Worm (Caenorhabditis elegans) whole organism, dauer: ENCODE results near the gene ins-34.

ENCODE experiments used
- unc-62 ChIP-seq: sonication (generic microtip); optimal IDR thresholded peaks from 2 replicates; lab custom pipeline; 2017; ENCODE audit warnings: missing biosample characterization, missing genetic modification reagents, missing genetic modification characterization

ins-34 gene

DNA sequence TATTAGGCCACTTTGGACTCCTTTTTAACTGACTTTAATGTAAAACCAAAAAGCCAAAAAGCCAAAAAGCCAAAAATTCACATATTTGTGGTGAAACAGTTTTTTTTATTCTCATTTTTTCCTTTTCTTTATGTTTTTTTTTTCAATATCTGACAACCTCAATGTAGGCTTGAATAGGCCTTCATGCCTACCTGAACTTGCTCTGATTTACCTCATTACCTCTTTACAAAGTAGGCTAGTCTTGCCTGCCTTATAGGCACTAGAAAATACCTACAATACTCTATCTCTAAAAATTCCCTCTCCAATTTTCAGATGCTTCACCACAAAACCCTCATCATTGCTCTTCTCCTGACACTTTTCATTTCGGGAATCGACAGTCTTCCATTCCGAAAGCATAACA lies at the start of gene ins-34:
TSS of gene ins-34 (plus strand) at position 301 of the 400 bp plus-strand sequence.
- TF ChIP-seq unc-62 (GFP tag; lab: Kevin White, UChicago) = no peak

DNA sequence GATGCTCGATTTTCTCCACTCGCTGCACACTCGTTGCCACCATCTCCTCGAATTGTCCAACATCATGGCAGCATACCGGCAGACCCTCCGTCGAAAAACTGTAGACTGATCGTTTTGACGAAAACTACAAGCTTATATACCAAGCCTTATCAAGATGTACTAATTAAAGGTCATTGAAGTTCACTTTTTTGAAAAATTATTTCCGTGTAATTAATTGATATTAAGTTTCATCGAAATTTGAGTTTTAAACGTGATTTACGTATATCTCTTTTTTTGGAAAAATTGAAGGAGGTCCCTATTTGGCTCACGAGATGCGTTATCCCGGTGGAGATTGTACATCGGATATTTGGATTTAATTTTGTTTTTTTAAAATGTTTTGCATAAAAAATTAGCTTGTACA lies 45.8 kb upstream of the ins-34 start, which contains the start of gene Y37A1B.4:
TSS of gene Y37A1B.4 (minus strand) at position 101 of the 400 bp plus-strand sequence.
- no peak for TF ChIP-seq unc-62 (GFP tag; lab: Kevin White, UChicago)

DNA sequence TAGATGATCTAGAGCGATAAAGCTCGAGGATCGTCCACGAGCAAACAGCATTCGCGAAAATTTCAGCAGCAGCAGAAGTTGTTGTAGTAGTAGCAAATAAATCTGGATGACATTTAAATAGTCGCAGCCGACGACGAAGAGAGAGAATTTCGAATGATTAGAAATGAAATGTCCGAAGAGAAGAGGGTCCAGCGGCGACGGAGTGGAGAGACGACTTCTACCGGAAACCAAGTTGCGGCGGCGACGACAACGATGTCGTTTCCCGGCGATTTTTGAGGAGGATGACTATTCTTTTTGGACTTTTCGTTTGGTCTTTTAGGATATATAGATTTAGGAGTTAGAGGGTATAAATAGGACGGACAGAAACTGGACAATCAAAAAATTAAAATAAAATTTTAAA lies 40.0 kb upstream of the ins-34 start:
- no peak for TF ChIP-seq unc-62 (GFP tag; lab: Kevin White, UChicago)

DNA sequence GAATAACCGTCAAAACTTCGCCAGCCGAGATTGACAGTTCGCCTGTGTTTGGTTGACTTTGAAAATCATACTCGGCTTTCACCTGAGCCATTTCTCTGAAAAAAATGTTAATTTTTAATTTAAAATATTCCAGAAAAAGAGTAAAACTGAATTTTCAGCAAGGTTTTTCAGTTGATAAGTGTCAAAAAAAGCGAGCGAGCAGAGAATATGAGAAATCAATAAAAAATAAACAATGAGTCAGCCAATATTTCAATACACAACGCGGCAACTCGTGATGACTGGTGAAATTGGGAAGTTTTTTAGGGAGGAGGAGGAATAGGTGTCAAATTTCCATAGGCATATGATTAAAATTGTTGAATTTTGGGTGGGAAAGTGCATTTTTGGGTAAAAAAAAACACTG lies 36.6 kb upstream of the ins-34 start, which contains the start of gene lst-4:
TSS of gene lst-4 (minus strand) at position 101 of the 400 bp plus-strand sequence.
- TF ChIP-seq unc-62 (GFP tag; lab: Kevin White, UChicago) = no peak

DNA sequence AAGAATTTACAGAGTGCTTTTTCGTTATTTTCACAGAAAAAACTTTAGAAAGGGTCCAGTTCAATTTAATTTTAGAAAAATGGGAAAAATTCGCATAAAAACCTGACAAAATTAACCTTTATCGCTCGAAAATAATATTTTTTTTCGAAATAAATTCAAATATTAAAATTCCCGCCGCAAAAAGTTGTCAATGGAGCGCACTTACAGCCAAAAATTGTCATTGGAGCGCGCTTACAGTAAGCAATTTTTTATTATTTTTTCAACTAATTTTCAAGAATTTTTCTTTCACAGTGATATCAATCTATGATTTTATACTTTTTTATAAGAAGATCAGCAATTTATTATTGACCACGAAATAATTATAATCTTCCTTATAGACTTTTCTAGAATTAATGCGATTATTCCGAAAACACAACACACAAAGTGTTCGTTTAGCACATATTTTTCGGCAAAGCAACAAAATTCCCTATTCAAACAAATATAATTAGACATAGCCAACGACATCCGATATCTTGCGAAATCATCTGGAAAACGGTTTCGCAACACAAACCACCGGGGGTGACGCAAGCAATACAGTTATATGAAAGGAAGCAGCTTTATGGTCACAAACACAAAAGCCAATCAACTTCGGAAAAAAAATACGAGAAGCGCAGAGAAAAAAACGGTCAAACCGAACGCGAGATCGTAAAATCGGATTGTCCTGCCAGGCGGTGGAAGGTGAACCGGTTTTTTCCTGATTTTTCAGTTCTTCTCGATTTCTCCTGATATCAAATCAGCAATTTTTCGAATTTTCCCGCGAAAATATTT lies 36.0 kb upstream of the ins-34 start:
- TF ChIP-seq unc-62 (GFP tag; lab: Kevin White, UChicago) = no peak

DNA sequence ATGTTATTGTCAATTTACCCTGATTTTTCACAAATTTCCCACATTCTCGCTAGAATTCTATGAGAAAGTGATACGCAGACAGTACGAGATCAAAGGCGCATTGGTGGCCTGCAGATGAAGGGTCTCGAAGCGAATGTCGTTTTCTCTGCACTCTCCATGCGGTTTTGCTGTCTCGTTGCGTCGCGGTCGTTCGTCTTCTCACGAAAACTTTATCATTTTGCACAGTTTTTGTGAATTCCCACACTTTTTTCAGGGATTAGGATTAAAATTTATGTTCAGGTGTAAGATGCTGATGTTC lies 35.4 kb upstream of the ins-34 start:
- no peak for TF ChIP-seq unc-62 (GFP tag; lab: Kevin White, UChicago)

DNA sequence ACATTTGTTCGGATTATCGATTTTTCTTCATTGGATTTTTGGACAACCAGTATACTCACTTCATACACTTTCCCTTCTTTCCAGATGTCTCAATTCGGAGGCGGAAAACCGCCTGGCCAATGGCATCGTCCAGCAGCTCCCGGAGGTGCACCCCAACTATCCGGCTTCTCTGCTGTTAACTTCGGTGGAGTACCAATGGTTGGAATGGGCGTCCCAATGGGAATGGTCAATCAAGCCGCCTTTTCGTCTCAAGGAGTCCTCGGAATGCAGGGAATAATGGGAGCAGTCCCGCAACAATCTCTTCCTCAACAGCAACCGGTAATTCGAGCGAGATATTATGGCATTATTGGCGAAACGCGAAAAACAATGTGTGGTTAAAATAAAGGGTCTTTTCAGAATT lies 34.9 kb upstream of the ins-34 start, which contains the start of gene ccar-1:
TSS of gene ccar-1 (plus strand) at position 83 of the 400 bp plus-strand sequence.
- no peak for TF ChIP-seq unc-62 (GFP tag; lab: Kevin White, UChicago)

DNA sequence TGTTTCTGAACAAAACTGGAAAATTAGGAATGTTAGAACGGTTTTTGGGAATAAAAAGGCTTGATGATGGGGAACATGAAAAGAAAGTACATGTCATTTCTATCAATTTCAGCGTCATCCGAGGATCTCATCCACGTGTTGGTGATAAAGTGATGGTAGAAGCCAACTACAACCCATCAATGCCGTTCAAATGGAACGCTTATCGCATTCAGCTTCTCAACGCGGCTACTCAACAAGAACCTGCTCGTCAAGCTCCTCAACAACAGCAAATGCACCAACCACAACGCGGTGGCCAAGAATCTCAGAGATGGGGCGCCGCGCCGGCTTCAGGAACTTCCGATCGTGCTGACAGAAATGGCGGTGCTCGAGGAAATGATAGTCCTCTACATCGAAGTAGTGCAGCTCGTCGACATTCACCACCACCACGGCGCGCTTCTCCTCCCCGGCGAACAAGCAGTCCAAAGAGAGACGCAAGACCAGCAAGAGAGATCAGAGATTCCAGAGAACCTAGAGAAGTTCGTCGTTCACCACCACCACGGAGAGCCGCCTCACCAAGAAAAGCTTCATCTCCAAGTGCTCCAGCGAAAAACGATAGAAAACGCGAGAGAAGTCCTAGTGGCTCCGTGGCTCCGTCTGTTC lies 34.2 kb upstream of the ins-34 start:
- TF ChIP-seq unc-62 (GFP tag; lab: Kevin White, UChicago) = no peak

DNA sequence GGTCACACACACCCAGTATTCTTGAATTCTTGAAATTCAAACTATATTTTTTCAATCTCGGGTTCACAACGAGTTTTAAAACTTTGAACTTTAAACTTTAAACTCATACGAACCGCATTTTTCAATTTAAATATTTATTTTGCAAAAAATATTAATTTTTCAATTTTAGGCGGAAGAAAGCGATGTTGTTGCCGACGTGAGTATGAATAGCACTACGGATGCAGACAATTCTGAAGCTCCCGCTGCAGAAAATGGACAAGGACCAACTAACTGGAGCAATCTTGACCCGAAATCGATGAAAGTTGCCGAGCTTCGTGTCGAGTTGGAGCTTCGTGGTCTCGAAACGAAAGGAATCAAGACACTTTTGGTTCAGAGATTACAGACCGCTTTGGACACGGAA lies 31.9 kb upstream of the ins-34 start:
- TF ChIP-seq unc-62 (GFP tag; lab: Kevin White, UChicago) = no peak

DNA sequence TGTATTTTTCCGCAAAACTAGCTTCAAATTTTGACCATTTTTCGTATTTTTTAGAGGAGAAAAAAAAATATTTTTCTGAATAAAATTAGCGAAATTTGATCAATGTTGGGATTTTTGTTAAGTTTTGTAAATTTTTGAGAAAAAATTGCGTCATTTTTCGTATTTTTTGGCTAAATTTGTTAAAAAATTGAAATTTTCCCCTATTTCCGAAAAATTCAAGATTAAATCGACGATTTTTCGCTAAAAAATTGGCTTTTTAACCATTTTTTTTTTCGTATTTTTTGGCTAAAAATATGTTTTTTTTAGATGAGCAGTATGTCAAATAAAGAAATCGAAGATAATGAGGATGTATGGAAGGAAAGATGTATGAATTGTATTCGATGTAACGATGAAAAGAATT lies 29.2 kb upstream of the ins-34 start, which contains the start of gene cfp-1:
TSS of gene cfp-1 (plus strand) at position 301 of the 400 bp plus-strand sequence.
- TF ChIP-seq unc-62 (GFP tag; lab: Kevin White, UChicago) = no peak

DNA sequence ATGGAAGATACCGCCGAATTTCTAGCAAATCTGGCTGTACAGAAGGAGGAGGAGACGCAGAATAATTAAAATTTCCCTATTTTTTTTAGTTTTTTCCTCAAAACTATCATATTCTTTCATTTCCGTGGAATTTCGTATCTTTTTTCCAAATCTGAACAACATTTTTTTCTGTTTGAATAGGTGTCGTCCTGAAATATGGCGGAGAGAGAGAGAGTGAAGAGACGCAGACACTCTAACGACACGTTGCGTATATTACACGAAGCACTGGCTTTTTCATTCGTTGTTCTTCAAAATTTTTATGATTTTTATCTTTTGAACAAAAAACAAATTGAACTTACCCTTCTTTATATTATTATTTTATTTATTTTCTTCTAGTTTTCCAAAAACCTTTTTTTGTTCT lies 23.4 kb upstream of the ins-34 start:
- TF ChIP-seq unc-62 (GFP tag; lab: Kevin White, UChicago) = no peak

DNA sequence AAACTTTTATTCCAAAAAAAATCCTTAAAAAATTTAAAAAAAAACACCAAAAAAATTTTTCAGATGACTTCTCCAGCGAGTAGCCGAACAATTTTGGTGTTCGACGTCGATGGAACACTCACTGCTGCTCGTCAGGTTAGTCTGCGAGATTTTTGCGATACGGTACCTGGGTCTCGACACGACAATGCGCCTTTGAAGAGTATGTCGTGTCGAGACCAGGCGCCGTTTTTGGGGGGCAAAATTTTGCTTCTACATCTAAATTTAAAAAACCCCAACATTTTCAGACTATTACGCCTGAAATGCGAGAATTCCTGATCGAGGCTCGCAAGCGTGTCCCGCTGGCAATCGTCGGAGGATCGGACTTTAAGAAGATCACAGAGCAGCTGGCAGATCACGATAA lies 22.9 kb upstream of the ins-34 start, which contains the start of gene F52B11.2:
TSS of gene F52B11.2 (plus strand) at position 64 of the 400 bp plus-strand sequence.
- no peak for TF ChIP-seq unc-62 (GFP tag; lab: Kevin White, UChicago)

DNA sequence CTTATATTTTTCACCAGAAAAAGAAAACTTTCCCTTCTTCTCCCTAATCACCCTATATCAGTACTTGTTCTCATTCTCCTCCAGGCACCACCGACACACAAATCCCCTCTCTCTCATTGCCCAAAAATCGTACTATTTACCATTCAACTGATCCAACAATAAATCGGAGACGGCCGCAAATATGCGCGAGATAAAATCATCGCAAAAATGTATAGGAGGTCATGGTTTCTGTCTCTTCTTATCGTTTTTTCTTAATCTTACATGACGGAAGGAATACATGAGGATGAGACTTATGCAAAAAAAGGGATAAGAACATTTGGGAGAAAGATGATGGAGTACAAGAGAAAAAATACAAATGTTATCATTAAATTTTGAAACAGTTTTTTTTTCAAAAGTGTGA lies 20.0 kb upstream of the ins-34 start:
- no peak for TF ChIP-seq unc-62 (GFP tag; lab: Kevin White, UChicago)

DNA sequence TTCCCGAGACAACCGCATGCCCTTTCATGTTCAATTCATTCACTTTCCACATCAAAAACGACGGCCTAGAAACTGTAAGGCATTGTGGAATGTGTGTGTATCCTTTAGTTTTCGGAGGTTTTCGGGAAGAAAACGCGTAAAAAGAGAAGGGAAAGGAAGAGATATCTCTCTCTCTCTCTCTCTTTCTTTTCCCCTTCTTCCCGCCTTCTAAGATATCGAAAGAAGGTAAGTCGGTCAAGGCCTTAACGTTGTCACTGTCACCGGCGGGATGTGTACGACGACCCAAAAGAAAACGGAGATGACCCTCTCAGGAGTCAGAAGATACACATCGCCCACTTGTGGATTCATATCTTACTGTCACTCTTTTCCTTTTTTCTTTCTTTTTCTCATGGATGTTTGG lies 16.6 kb upstream of the ins-34 start:
- TF ChIP-seq unc-62 (GFP tag; lab: Kevin White, UChicago) = no peak

DNA sequence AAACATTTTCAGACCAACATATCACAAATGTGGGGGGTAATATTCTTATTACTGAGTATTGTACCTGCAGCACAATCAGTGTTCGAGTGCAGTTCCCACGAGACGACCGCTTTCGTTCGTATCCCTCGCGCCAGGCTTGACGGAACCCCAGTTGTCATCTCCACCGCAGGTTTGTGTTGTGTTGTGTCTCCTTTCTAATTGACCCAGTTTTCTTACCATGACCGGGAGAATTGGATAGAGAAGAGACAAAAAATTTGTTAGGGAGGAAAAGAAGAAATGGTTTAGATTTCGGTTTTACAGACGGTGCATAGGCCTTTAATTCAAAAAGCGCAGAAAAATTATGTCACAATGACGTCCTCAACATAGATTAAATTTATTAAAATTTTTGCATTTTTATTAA lies 15.1 kb upstream of the ins-34 start, which contains the start of gene noah-2:
TSS of gene noah-2 (plus strand) at position 13 of the 400 bp plus-strand sequence.
- no peak for TF ChIP-seq unc-62 (GFP tag; lab: Kevin White, UChicago)

DNA sequence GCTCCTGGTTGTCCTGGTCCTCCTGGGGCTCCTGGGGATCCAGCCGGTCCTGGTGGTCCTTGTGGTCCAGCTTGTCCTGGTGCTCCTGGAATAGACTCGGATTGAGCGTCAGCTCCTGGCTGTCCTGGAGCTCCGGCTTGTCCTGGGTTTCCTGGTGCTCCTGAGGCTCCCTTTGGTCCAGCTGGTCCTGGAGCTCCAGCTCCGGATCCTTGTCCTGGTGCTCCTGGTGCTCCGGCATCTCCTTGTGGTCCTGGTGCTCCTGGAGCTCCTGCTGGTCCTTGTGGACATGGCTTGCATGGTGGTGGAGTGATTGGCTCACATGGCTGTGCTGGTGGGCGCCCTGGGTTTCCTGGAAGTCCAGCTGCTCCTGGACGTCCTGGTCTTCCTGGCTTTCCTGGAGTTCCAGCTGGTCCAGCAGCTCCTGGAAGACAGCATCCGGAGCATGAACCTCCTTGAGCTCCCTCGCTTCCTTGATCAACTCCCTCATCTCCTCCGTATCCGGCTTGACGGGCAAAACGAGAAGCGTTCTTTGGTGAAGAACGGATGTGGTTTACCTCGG lies 7.8 kb upstream of the ins-34 start:
- TF ChIP-seq unc-62 (GFP tag; lab: Kevin White, UChicago) = no peak
